Fruit fly (Drosophila melanogaster) ovary, adult (tissue): ENCODE measurements around the gene stg1.
A peak's percentile ranks its signal among the peaks of the same experiment; 100 is the strongest.

ENCODE experiments used
- CG17801 ChIP-seq: fragments of 200-800 bp; optimal IDR thresholded peaks from 2 replicates; lab custom pipeline; 2019; ENCODE audit warnings: missing biosample characterization, mild to moderate bottlenecking, missing genetic modification characterization, moderate library complexity; ENCODE audit not compliant: partially characterized antibody

stg1 gene

DNA sequence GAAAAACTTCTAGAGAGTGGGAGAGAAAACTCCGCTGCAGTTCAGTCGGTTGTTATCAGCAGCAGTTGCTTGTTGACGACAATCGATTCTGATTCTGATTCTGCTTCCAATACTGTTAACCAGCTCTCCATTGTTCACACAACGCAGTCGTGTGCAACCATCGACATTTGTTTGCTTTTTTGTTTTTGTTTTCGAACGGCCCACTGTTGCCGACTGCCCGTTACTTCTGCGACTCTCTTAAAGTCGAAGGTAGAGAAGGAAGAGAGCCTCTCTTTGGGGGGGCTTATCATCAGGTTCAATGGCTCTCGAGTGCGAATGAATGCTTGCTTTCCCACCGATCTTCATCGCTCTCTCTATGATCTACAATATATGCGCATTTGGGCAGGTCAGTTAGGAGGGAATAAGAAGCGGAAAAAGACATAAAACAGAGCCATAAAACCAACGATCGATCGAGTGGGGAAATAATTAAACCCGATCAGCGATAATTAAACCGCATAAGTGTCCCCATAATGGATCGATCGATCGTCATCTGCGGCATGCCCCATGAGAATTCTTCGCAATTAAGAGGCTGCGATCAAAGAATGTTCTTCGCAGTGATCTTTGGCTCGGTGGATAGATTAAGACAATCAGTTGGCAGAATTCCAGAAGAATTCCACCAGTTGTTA lies 21.8 kb upstream of the stg1 start:
- TF ChIP-seq CG17801 (GFP tag; lab: Kevin White, UChicago): peak; percentile 78

DNA sequence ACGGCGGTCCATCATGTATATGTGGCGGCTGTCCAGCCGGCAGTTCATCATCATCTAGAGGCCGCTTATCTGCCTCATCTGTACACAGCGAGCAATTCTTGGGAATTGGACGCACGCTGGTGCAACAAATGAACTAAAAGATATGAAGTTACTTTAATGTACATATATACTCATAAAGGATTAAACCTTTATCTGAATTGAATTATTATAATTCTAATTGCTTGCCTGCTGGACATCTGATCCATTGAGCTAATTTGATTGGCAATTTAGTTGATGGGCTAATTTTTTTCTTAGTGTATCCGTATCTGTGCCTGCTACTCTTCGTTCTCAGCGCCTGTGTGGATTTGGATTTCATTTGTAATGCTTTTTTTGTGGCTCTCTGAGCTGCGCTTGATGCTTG lies 20.7 kb upstream of the stg1 start:
- no peak for TF ChIP-seq CG17801 (GFP tag; lab: Kevin White, UChicago)

- peak; percentile 18 for TF ChIP-seq CG17801 (GFP tag; lab: Kevin White, UChicago)
These were observed 19.9 kb upstream of the stg1 start for dm6 chrX:21073641-21074328.

dm6 chrX:21074329-21074708 lies 19.3 kb upstream of the stg1 start:
- TF ChIP-seq CG17801 (GFP tag; lab: Kevin White, UChicago): peak; percentile 67

DNA sequence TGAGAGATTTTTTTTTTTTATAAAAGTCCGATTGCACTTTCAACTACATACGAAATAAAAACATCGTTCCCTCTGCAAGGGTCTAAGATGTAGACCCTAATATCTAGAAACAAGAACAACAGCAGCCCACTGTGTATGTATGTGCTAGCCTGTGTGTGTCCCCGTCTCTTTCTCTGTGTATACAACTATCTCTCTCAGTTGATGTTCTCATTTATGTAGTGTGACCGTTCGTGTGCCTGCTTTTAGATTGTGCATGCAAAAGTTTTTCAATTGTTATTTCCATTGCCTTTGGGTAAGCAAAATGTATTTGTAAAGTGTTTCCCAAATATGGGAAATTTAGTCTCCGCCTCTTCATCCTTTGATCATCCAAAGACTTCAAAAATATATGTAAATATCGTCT lies 13.3 kb upstream of the stg1 start:
- TF ChIP-seq CG17801 (GFP tag; lab: Kevin White, UChicago): no peak

dm6 chrX:21083246-21083645 lies 10.4 kb upstream of the stg1 start:
- no peak for TF ChIP-seq CG17801 (GFP tag; lab: Kevin White, UChicago)

DNA sequence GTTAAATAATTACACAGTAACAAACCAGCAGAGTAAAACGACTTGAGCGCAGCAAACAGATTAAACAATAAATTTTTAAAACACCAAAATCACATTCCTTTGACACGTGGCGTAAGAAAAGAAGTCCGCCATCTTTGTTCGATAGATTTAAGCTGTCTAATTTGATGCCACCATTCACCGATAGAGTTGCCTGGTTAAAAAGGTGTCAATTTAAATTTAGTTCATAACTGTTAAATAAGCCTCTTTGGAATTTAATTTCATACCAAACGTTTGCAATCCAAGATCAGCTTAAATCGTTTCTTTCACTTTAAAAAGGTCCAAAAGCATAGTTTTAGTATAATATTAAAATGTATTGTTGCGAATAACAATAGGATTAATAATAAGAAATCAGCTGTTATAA lies 8.5 kb downstream of the stg1 start, which contains the start of gene CG15446:
TSS of gene CG15446 (minus strand) at position 101 of the 400 bp plus-strand sequence.
- TF ChIP-seq CG17801 (GFP tag; lab: Kevin White, UChicago): no peak

DNA sequence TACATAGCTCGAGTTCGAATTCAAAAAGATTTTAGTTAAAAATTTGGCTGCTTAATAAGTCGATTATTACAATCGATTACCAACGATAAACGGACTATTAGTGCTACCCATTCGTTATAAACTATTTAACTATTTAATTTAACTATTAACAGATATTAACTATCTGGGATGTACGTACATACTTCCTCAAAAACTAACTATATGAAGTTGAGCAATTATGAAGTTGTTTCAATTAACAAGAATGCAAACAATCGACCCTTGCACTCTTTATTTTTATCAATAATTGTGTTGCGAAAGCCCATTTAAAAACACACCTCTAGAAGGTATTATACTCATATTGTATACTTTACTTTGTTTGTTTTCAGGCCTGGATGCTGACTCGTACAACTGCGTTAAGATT lies 12.6 kb downstream of the stg1 start, which contains the start of gene CG1503:
TSS of gene CG1503 (minus strand) at position 101 of the 400 bp plus-strand sequence.
- no peak for TF ChIP-seq CG17801 (GFP tag; lab: Kevin White, UChicago)

- TF ChIP-seq CG17801 (GFP tag; lab: Kevin White, UChicago): peak; percentile 47
These were observed 23.3 kb downstream of the stg1 start, which contains the start of the genes unc and CG15445 for dm6 chrX:21116864-21117464. Gene unc (minus strand): TSS chrX:21116914. Gene CG15445 (plus strand): TSS chrX:21117159.

DNA sequence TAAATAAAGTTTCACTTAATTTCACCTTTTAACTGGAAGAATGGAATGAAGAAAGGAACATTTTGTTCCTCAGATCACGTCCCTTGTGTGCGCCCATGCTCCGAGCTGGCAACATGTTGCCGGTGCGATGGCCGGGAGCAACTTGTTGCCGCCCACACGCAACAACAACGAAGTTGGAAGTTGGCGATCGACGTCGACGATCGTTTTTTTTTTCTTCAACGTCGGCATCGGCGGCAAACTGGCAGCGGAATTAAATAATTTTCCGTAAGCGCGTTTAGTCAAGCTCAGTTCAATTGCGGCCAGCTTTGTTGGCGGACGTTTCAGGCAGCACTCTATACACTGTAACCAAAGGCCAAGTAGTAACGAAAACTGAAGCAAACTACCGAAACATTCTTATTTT lies 29.9 kb downstream of the stg1 start, which contains the start of gene ldd:
TSS of gene ldd (plus strand) at position 136 of the 400 bp plus-strand sequence.
- no peak for TF ChIP-seq CG17801 (GFP tag; lab: Kevin White, UChicago)

DNA sequence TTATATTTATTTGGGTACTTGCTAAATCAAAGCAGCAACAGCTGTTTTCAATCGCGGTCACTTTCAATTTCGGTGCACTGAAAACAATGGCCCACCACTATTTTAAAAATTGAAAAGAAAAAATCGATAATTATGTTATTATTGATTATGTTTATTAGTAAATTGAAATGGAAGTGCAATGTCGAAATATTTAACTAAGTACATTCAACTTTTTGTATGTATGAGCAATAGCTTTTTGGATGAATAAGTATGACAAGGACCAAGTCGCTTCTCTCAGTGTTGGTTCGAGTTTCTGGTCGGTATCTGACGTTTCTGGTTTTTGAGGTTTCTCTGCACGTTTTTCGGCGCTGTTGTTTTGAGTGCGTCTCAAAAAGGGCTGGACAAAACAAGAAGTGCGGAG lies 30.5 kb downstream of the stg1 start:
- peak; percentile 84 for TF ChIP-seq CG17801 (GFP tag; lab: Kevin White, UChicago)

- no peak for TF ChIP-seq CG17801 (GFP tag; lab: Kevin White, UChicago)
These were observed 32.4 kb downstream of the stg1 start for dm6 chrX:21125966-21126553.

- TF ChIP-seq CG17801 (GFP tag; lab: Kevin White, UChicago): no peak
These were observed 33.1 kb downstream of the stg1 start for dm6 chrX:21126790-21127189.

- TF ChIP-seq CG17801 (GFP tag; lab: Kevin White, UChicago): no peak
These were observed 33.6 kb downstream of the stg1 start for dm6 chrX:21127267-21127666.

- TF ChIP-seq CG17801 (GFP tag; lab: Kevin White, UChicago): no peak
These were observed 53.3 kb downstream of the stg1 start, which contains the start of gene CG45154 for dm6 chrX:21146941-21147340. Gene CG45154 (minus strand): TSS chrX:21147041.
